Fruit fly (Drosophila melanogaster) whole organism, embryonic: ENCODE data around the gene CG10587.

Experiments
- BEAF-32 ChIP-seq: fragments of 200-800 bp; sonication (Bioruptor generic); optimal IDR thresholded peaks from 3 replicates; lab custom pipeline; 2017; ENCODE audit warnings: missing biosample characterization, missing genetic modification characterization, mild to moderate bottlenecking, moderate library complexity, missing genetic modification reagents
- CG10209 ChIP-seq: fragments of 200-800 bp; sonication (Bioruptor generic); optimal IDR thresholded peaks from 3 replicates; lab custom pipeline; 2017; ENCODE audit warnings: missing biosample characterization, mild to moderate bottlenecking, missing genetic modification characterization, missing genetic modification reagents
- CG10267 ChIP-seq: fragments of 200-800 bp; sonication (Bioruptor generic); optimal IDR thresholded peaks from 2 replicates; lab custom pipeline; 2018; ENCODE audit warnings: missing biosample characterization, mild to moderate bottlenecking, missing genetic modification characterization, moderate library complexity
- CG10654 ChIP-seq: fragments of 200-800 bp; sonication (Bioruptor generic); optimal IDR thresholded peaks from 2 replicates; lab custom pipeline; 2016; ENCODE audit warnings: missing biosample characterization, missing genetic modification characterization
- CG10979 ChIP-seq: fragments of 200-800 bp; sonication (Bioruptor generic); optimal IDR thresholded peaks from 2 replicates; lab custom pipeline; 2018; ENCODE audit warnings: missing biosample characterization, mild to moderate bottlenecking, missing genetic modification characterization, moderate library complexity
- CG12104 ChIP-seq: fragments of 200-800 bp; sonication (Bioruptor generic); optimal IDR thresholded peaks from 3 replicates; lab custom pipeline; 2016; ENCODE audit warnings: missing biosample characterization, missing genetic modification characterization
- CG1233 ChIP-seq: fragments of 200-800 bp; sonication (Bioruptor generic); optimal IDR thresholded peaks from 4 replicates; lab custom pipeline; 2018; ENCODE audit warnings: missing biosample characterization, mild to moderate bottlenecking, missing genetic modification characterization
- CG12391 ChIP-seq: fragments of 200-800 bp; sonication (Bioruptor generic); optimal IDR thresholded peaks from 3 replicates; lab custom pipeline; 2018; ENCODE audit warnings: missing biosample characterization, mild to moderate bottlenecking, missing genetic modification characterization, moderate library complexity
- CG12659 ChIP-seq: fragments of 200-800 bp; sonication (Bioruptor generic); optimal IDR thresholded peaks from 3 replicates; lab custom pipeline; 2017; ENCODE audit warnings: mild to moderate bottlenecking, missing biosample characterization, missing genetic modification reagents, missing genetic modification characterization
- CG12769 ChIP-seq: fragments of 200-800 bp; sonication (Bioruptor generic); optimal IDR thresholded peaks from 2 replicates; lab custom pipeline; 2019; ENCODE audit warnings: missing biosample characterization, mild to moderate bottlenecking, missing genetic modification characterization, moderate library complexity
- CG14710 ChIP-seq: fragments of 200-800 bp; sonication (Bioruptor generic); optimal IDR thresholded peaks from 3 replicates; lab custom pipeline; 2019; ENCODE audit warnings: missing biosample characterization, mild to moderate bottlenecking, missing genetic modification characterization, moderate library complexity
- CG1647 ChIP-seq: fragments of 200-800 bp; sonication (Bioruptor generic); optimal IDR thresholded peaks from 3 replicates; lab custom pipeline; 2016; ENCODE audit warnings: missing biosample characterization, missing genetic modification characterization
- CG16815 ChIP-seq: fragments of 200-800 bp; sonication (Bioruptor generic); optimal IDR thresholded peaks from 3 replicates; lab custom pipeline; 2017; ENCODE audit warnings: missing biosample characterization, mild to moderate bottlenecking, missing genetic modification characterization
- CG17361 ChIP-seq: fragments of 200-800 bp; sonication (Bioruptor generic); IDR thresholded peaks from 3 replicates; pipeline ENCODE4 v1.3.6; 2022; ENCODE audit warnings: missing biosample characterization, missing genetic modification characterization
- CG17829 ChIP-seq: fragments of 200-800 bp; optimal IDR thresholded peaks from 2 replicates; lab custom pipeline; 2019; ENCODE audit warnings: missing biosample characterization, mild to moderate bottlenecking, missing genetic modification characterization, moderate library complexity
- CG18262 ChIP-seq: fragments of 200-800 bp; optimal IDR thresholded peaks from 3 replicates; lab custom pipeline; 2019; ENCODE audit warnings: missing biosample characterization, mild to moderate bottlenecking, missing genetic modification characterization, moderate library complexity
- CG18599 ChIP-seq: fragments of 200-800 bp; sonication (Bioruptor generic); optimal IDR thresholded peaks from 3 replicates; lab custom pipeline; 2017; ENCODE audit warnings: missing biosample characterization, missing genetic modification characterization, mild to moderate bottlenecking, moderate library complexity, missing genetic modification reagents
- CG3065 ChIP-seq: fragments of 200-800 bp; sonication (Bioruptor generic); optimal IDR thresholded peaks from 2 replicates; lab custom pipeline; 2016; ENCODE audit warnings: missing biosample characterization, missing genetic modification characterization
- CG31224 ChIP-seq: fragments of 200-800 bp; sonication (Bioruptor generic); IDR thresholded peaks from 2 replicates; pipeline ENCODE4 v1.3.6; 2022; ENCODE audit warnings: missing biosample characterization, missing genetic modification characterization
- CG4424 ChIP-seq: fragments of 200-800 bp; sonication (Bioruptor generic); optimal IDR thresholded peaks from 3 replicates; lab custom pipeline; 2016; ENCODE audit warnings: missing biosample characterization, missing genetic modification characterization
- CG7357 ChIP-seq: fragments of 200-800 bp; sonication (Bioruptor generic); IDR thresholded peaks from 3 replicates; pipeline ENCODE4 v1.3.6; 2022; ENCODE audit warnings: missing biosample characterization, missing genetic modification characterization
- CG7556 ChIP-seq: fragments of 200-800 bp; sonication (Bioruptor generic); optimal IDR thresholded peaks from 2 replicates; lab custom pipeline; 2017; ENCODE audit warnings: missing biosample characterization, mild to moderate bottlenecking, missing genetic modification characterization
- CG7839 ChIP-seq: fragments of 200-800 bp; sonication (Bioruptor generic); optimal IDR thresholded peaks from 3 replicates; lab custom pipeline; 2018; ENCODE audit warnings: missing biosample characterization, mild to moderate bottlenecking, missing genetic modification characterization, moderate library complexity
- CG9437 ChIP-seq: fragments of 200-800 bp; sonication (Bioruptor generic); optimal IDR thresholded peaks from 2 replicates; lab custom pipeline; 2018; ENCODE audit warnings: missing biosample characterization, mild to moderate bottlenecking, missing genetic modification characterization
- CoRest ChIP-seq: fragments of 200-800 bp; sonication (Bioruptor generic); optimal IDR thresholded peaks from 3 replicates; lab custom pipeline; 2018; ENCODE audit warnings: missing biosample characterization, mild to moderate bottlenecking, missing genetic modification characterization, moderate library complexity
- Hr3 ChIP-seq: fragments of 200-800 bp; sonication (Bioruptor generic); optimal IDR thresholded peaks from 3 replicates; lab custom pipeline; 2016; ENCODE audit warnings: missing biosample characterization, missing genetic modification characterization
- Lhr ChIP-seq: fragments of 200-800 bp; sonication (Bioruptor generic); optimal IDR thresholded peaks from 3 replicates; lab custom pipeline; 2017; ENCODE audit warnings: mild to moderate bottlenecking, missing biosample characterization, missing genetic modification reagents, missing genetic modification characterization
- Max ChIP-seq: fragments of 200-800 bp; sonication (Bioruptor generic); optimal IDR thresholded peaks from 2 replicates; lab custom pipeline; 2016; ENCODE audit warnings: missing biosample characterization, mild to moderate bottlenecking, missing genetic modification characterization
- Meics ChIP-seq: fragments of 200-800 bp; sonication (Bioruptor generic); optimal IDR thresholded peaks from 2 replicates; lab custom pipeline; 2017; ENCODE audit warnings: missing biosample characterization, mild to moderate bottlenecking, missing genetic modification characterization
- Sox100B ChIP-seq: fragments of 200-800 bp; sonication (Bioruptor generic); optimal IDR thresholded peaks from 3 replicates; lab custom pipeline; 2018; ENCODE audit warnings: missing biosample characterization, mild to moderate bottlenecking, missing genetic modification characterization
- Sry-β ChIP-seq: fragments of 200-800 bp; sonication (Bioruptor generic); optimal IDR thresholded peaks from 2 replicates; lab custom pipeline; 2018; ENCODE audit warnings: missing biosample characterization, mild to moderate bottlenecking, missing genetic modification characterization, moderate library complexity
- Ssrp ChIP-seq: fragments of 200-800 bp; sonication (Bioruptor generic); optimal IDR thresholded peaks from 2 replicates; lab custom pipeline; 2018; ENCODE audit warnings: missing biosample characterization, mild to moderate bottlenecking, missing genetic modification characterization, moderate library complexity
- bab2 ChIP-seq: fragments of 200-800 bp; sonication (Bioruptor generic); optimal IDR thresholded peaks from 2 replicates; lab custom pipeline; 2016; ENCODE audit warnings: missing biosample characterization, missing genetic modification characterization
- cas ChIP-seq: fragments of 200-800 bp; sonication (Bioruptor generic); IDR thresholded peaks from 2 replicates; pipeline ENCODE4 v1.3.6; 2022; ENCODE audit warnings: missing biosample characterization, missing genetic modification characterization
- dmrt99B ChIP-seq: fragments of 200-800 bp; sonication (Bioruptor generic); optimal IDR thresholded peaks from 2 replicates; lab custom pipeline; 2018; ENCODE audit warnings: missing biosample characterization, mild to moderate bottlenecking, missing genetic modification characterization, moderate library complexity
- gcm ChIP-seq: fragments of 200-800 bp; sonication (Bioruptor generic); optimal IDR thresholded peaks from 2 replicates; lab custom pipeline; 2019; ENCODE audit warnings: missing biosample characterization, mild to moderate bottlenecking, missing genetic modification characterization, moderate library complexity
- gcm2 ChIP-seq: fragments of 200-800 bp; sonication (Bioruptor generic); optimal IDR thresholded peaks from 2 replicates; lab custom pipeline; 2016; ENCODE audit warnings: missing biosample characterization, missing genetic modification characterization
- inv ChIP-seq: fragments of 200-800 bp; sonication (Bioruptor generic); IDR thresholded peaks from 2 replicates; pipeline ENCODE4 v1.3.6; 2022; ENCODE audit warnings: missing biosample characterization, missing genetic modification characterization; ENCODE audit not compliant: partially characterized antibody
- jing ChIP-seq: fragments of 200-800 bp; sonication (Bioruptor generic); optimal IDR thresholded peaks from 2 replicates; lab custom pipeline; 2018; ENCODE audit warnings: missing biosample characterization, mild to moderate bottlenecking, missing genetic modification characterization
- nmo ChIP-seq: fragments of 200-800 bp; sonication (Bioruptor generic); optimal IDR thresholded peaks from 2 replicates; lab custom pipeline; 2018; ENCODE audit warnings: missing biosample characterization, mild to moderate bottlenecking, missing genetic modification characterization, moderate library complexity
- odd ChIP-seq: fragments of 200-800 bp; sonication (Bioruptor generic); optimal IDR thresholded peaks from 2 replicates; lab custom pipeline; 2017; ENCODE audit warnings: missing biosample characterization, mild to moderate bottlenecking, missing genetic modification characterization
- org-1 ChIP-seq: fragments of 200-800 bp; sonication (Bioruptor generic); optimal IDR thresholded peaks from 2 replicates; lab custom pipeline; 2017; ENCODE audit warnings: missing biosample characterization, missing genetic modification characterization
- phol ChIP-seq: fragments of 200-800 bp; sonication (Bioruptor generic); optimal IDR thresholded peaks from 3 replicates; lab custom pipeline; 2018; ENCODE audit warnings: missing biosample characterization, mild to moderate bottlenecking, missing genetic modification characterization, moderate library complexity
- pum ChIP-seq: fragments of 200-800 bp; sonication (Bioruptor generic); optimal IDR thresholded peaks from 2 replicates; lab custom pipeline; 2016; ENCODE audit warnings: missing biosample characterization, missing genetic modification characterization
- row ChIP-seq: fragments of 200-800 bp; sonication (Bioruptor generic); IDR thresholded peaks from 3 replicates; pipeline ENCODE4 v1.3.6; 2022; ENCODE audit warnings: missing biosample characterization, missing genetic modification characterization
- sens ChIP-seq: fragments of 200-800 bp; sonication (Bioruptor generic); peaks from one replicate; lab custom pipeline; 2016; ENCODE audit warnings: missing biosample characterization, missing genetic modification characterization
- sens-2 ChIP-seq: fragments of 200-800 bp; sonication (Bioruptor generic); IDR thresholded peaks from 2 replicates; pipeline ENCODE4 v1.3.6; 2022; ENCODE audit warnings: missing biosample characterization, missing genetic modification characterization
- slou ChIP-seq: fragments of 200-800 bp; sonication (Bioruptor generic); optimal IDR thresholded peaks from 3 replicates; lab custom pipeline; 2016; ENCODE audit warnings: missing biosample characterization, missing genetic modification characterization
- ttk ChIP-seq: fragments of 200-800 bp; sonication (Bioruptor generic); IDR thresholded peaks from 2 replicates; pipeline ENCODE4 v2.1.2; 2022; ENCODE audit warnings: missing biosample characterization, missing genetic modification characterization
- unpg ChIP-seq: fragments of 200-800 bp; sonication (Bioruptor generic); optimal IDR thresholded peaks from 3 replicates; lab custom pipeline; 2018; ENCODE audit warnings: missing biosample characterization, mild to moderate bottlenecking, missing genetic modification characterization, moderate library complexity

Gene CG10587

dm6 chr3L:20918945-20919344 is 43.4 kb downstream of the CG10587 start:
- TF ChIP-seq CG1647 (GFP tag; lab: Kevin White, UChicago): no peak
- TF ChIP-seq CG7556: peak; percentile 53
- peak; percentile 39 for TF ChIP-seq dmrt99B (tag; lab: Kevin White, UChicago)
- TF ChIP-seq CG31224 (GFP tag; lab: Robert Waterston, UW): no peak
- peak; percentile 59 for TF ChIP-seq phol (tag; lab: Kevin White, UChicago)
- no peak for TF ChIP-seq inv (GFP tag; lab: Robert Waterston, UW)
- TF ChIP-seq CG7839 (tag; lab: Kevin White, UChicago): peak; percentile 33
- no peak for TF ChIP-seq slou (GFP tag; lab: Kevin White, UChicago)
- TF ChIP-seq sens (GFP tag; lab: Kevin White, UChicago): peak; percentile 83
- TF ChIP-seq CG14710 (tag; lab: Kevin White, UChicago): peak; percentile 41
- no peak for TF ChIP-seq CG1233
- TF ChIP-seq Sry-β: no peak
- no peak for TF ChIP-seq sens-2 (GFP tag; lab: Robert Waterston, UW)
- TF ChIP-seq cas (GFP tag; lab: Robert Waterston, UW): no peak
- no peak for TF ChIP-seq Meics
- no peak for TF ChIP-seq gcm2 (GFP tag; lab: Kevin White, UChicago)
- peak; percentile 8 for TF ChIP-seq CG10209 (GFP tag; lab: Kevin White, UChicago)
- peak; percentile 46 for TF ChIP-seq nmo (GFP tag; lab: Kevin White, UChicago)
- TF ChIP-seq CG9437 (GFP tag; lab: Kevin White, UChicago): no peak
- TF ChIP-seq row (GFP tag; lab: Robert Waterston, UW): peak; percentile 30; the same call in 2 of the 3 replicates
- TF ChIP-seq CG12769: no peak
- TF ChIP-seq bab2 (GFP tag; lab: Kevin White, UChicago): peak; percentile 16
- TF ChIP-seq gcm: no peak
- TF ChIP-seq CG17361 (GFP tag; lab: Robert Waterston, UW): peak; percentile 68; the same call in 2 of the 3 replicates
- 0 out of 3 replicates have a peak, but pooled peaks have one; percentile 22 for TF ChIP-seq CG7357
- TF ChIP-seq jing (GFP tag; lab: Kevin White, UChicago): no peak
- TF ChIP-seq Lhr (GFP tag; lab: Kevin White, UChicago): peak; percentile 10
- TF ChIP-seq ttk: no peak
- TF ChIP-seq CG10979: peak; percentile 57
- peak; percentile 1 for TF ChIP-seq Hr3 (GFP tag; lab: Kevin White, UChicago)
- TF ChIP-seq CG12659 (GFP tag; lab: Kevin White, UChicago): peak; percentile 17
- peak; percentile 13 for TF ChIP-seq CG17829 (tag; lab: Kevin White, UChicago)
- TF ChIP-seq CG18262 (tag; lab: Kevin White, UChicago): peak; percentile 50
- TF ChIP-seq Sox100B (GFP tag; lab: Kevin White, UChicago): peak; percentile 32
- no peak for TF ChIP-seq Max
- peak; percentile 36 for TF ChIP-seq unpg (GFP tag; lab: Kevin White, UChicago)
- no peak for TF ChIP-seq BEAF-32 (GFP tag; lab: Kevin White, UChicago)
- no peak for TF ChIP-seq CG12104 (GFP tag; lab: Kevin White, UChicago)
- TF ChIP-seq odd: no peak
- TF ChIP-seq CG18599 (GFP tag; lab: Kevin White, UChicago): peak; percentile 22
- no peak for TF ChIP-seq pum (GFP tag; lab: Kevin White, UChicago)
- peak; percentile 36 for TF ChIP-seq org-1
- peak; percentile 16 for TF ChIP-seq Ssrp (tag; lab: Kevin White, UChicago)
- peak; percentile 8 for TF ChIP-seq CG4424 (GFP tag; lab: Kevin White, UChicago)
- no peak for TF ChIP-seq CG3065 (GFP tag; lab: Kevin White, UChicago)
- TF ChIP-seq CG10654: no peak
- TF ChIP-seq CG12391 (tag; lab: Kevin White, UChicago): peak; percentile 29
- peak; percentile 29 for TF ChIP-seq CoRest (tag; lab: Kevin White, UChicago)
- TF ChIP-seq CG16815 (GFP tag; lab: Kevin White, UChicago): peak; percentile 20
- TF ChIP-seq CG10267: peak; percentile 2
